Worm (Caenorhabditis elegans): ENCODE results near the gene M01B2.10.
"Not testable (repeated sequence)": the region's sequence is repeated elsewhere in the genome, so short reads cannot be mapped to it uniquely, and the experiment has no call there.

Gene M01B2.10

ce11 chrV:15262336-15262735 is at the start of gene M01B2.10:
TSS of gene M01B2.10 (minus strand) at chrV:15262436.
- TF ChIP-seq him-1, W03F9.2, dao-5 (tag; optimal IDR thresholded peaks at IDR 0.05): not testable (repeated sequence)

- TF ChIP-seq him-1 (tag; optimal IDR thresholded peaks at IDR 0.05) (no peak), dao-5 (tag; optimal IDR thresholded peaks at IDR 0.05) (no peak), W03F9.2 (tag; optimal IDR thresholded peaks at IDR 0.05) (no peak)
These were observed 48.5 kb upstream of the M01B2.10 start, which contains the start of gene irld-62 for ce11 chrV:15310780-15311179. TSS of gene irld-62 (plus strand) at chrV:15311080.

- TF ChIP-seq dao-5 (tag; optimal IDR thresholded peaks at IDR 0.05) = no peak
- no peak for TF ChIP-seq him-1 (tag; optimal IDR thresholded peaks at IDR 0.05)
- no peak for TF ChIP-seq W03F9.2 (tag; optimal IDR thresholded peaks at IDR 0.05)
These were observed 46.8 kb upstream of the M01B2.10 start, which contains the start of gene srz-10 for ce11 chrV:15309011-15309410. TSS of gene srz-10 (minus strand) at chrV:15309098.

- no peak for TF ChIP-seq W03F9.2 (tag; optimal IDR thresholded peaks at IDR 0.05)
- no peak for TF ChIP-seq dao-5 (tag; optimal IDR thresholded peaks at IDR 0.05)
- no peak for TF ChIP-seq him-1 (tag; optimal IDR thresholded peaks at IDR 0.05)
These were observed 44.5 kb upstream of the M01B2.10 start, which contains the start of gene T26H8.4 for ce11 chrV:15306745-15307144. TSS of gene T26H8.4 (minus strand) at chrV:15306845.

ce11 chrV:15305502-15305901 is 43.3 kb upstream of the M01B2.10 start, which contains the start of gene T26H8.5:
TSS of gene T26H8.5 (minus strand) at chrV:15305602.
- TF ChIP-seq him-1 (tag; optimal IDR thresholded peaks at IDR 0.05) (no peak), W03F9.2 (tag; optimal IDR thresholded peaks at IDR 0.05) (no peak), dao-5 (tag; optimal IDR thresholded peaks at IDR 0.05) (no peak)

- no peak for TF ChIP-seq W03F9.2 (tag; optimal IDR thresholded peaks at IDR 0.05)
- TF ChIP-seq dao-5 (tag; optimal IDR thresholded peaks at IDR 0.05) = no peak
- no peak for TF ChIP-seq him-1 (tag; optimal IDR thresholded peaks at IDR 0.05)
These were observed 41.4 kb upstream of the M01B2.10 start, which contains the start of gene srx-48 for ce11 chrV:15303625-15304024. TSS of gene srx-48 (minus strand) at chrV:15303725.

ce11 chrV:15298597-15298996 is 36.4 kb upstream of the M01B2.10 start, which contains the start of gene cpr-3:
TSS of gene cpr-3 (minus strand) at chrV:15298700.
- TF ChIP-seq him-1 (tag; optimal IDR thresholded peaks at IDR 0.05) (no peak), dao-5 (tag; optimal IDR thresholded peaks at IDR 0.05) (no peak), W03F9.2 (tag; optimal IDR thresholded peaks at IDR 0.05) (no peak)

ce11 chrV:15293865-15294264 is 31.6 kb upstream of the M01B2.10 start, which contains the start of gene str-96:
TSS of gene str-96 (minus strand) at chrV:15293965.
- no peak for TF ChIP-seq him-1 (tag; optimal IDR thresholded peaks at IDR 0.05)
- no peak for TF ChIP-seq W03F9.2 (tag; optimal IDR thresholded peaks at IDR 0.05)
- no peak for TF ChIP-seq dao-5 (tag; optimal IDR thresholded peaks at IDR 0.05)

ce11 chrV:15290995-15291394 is 28.8 kb upstream of the M01B2.10 start, which contains the start of gene cyp-34A2:
TSS of gene cyp-34A2 (minus strand) at chrV:15291095.
- no peak for TF ChIP-seq dao-5 (tag; optimal IDR thresholded peaks at IDR 0.05)

- no peak for TF ChIP-seq him-1 (tag; optimal IDR thresholded peaks at IDR 0.05)
- no peak for TF ChIP-seq W03F9.2 (tag; optimal IDR thresholded peaks at IDR 0.05)
- TF ChIP-seq dao-5 (tag; optimal IDR thresholded peaks at IDR 0.05) = no peak
These were observed 25.6 kb upstream of the M01B2.10 start, which contains the start of gene cyp-34A1 for ce11 chrV:15287856-15288255. TSS of gene cyp-34A1 (minus strand) at chrV:15287956.

- TF ChIP-seq W03F9.2 (tag; optimal IDR thresholded peaks at IDR 0.05) = no peak
- TF ChIP-seq dao-5 (tag; optimal IDR thresholded peaks at IDR 0.05) = no peak
- TF ChIP-seq him-1 (tag; optimal IDR thresholded peaks at IDR 0.05) = no peak
These were observed 23.7 kb upstream of the M01B2.10 start for ce11 chrV:15285984-15286383.

- TF ChIP-seq him-1 (tag; optimal IDR thresholded peaks at IDR 0.05) (no peak), W03F9.2 (tag; optimal IDR thresholded peaks at IDR 0.05) (no peak), dao-5 (tag; optimal IDR thresholded peaks at IDR 0.05) (no peak)
These were observed 19.2 kb upstream of the M01B2.10 start, which contains the start of the genes srw-19 and srx-51 for ce11 chrV:15281279-15281949. TSS of gene srw-19 (minus strand) at chrV:15281379. TSS of gene srx-51 (plus strand) at chrV:15281899.

ce11 chrV:15276915-15277314 is 14.7 kb upstream of the M01B2.10 start, which contains the start of gene srw-17:
TSS of gene srw-17 (minus strand) at chrV:15277015.
- no peak for TF ChIP-seq W03F9.2 (tag; optimal IDR thresholded peaks at IDR 0.05)
- no peak for TF ChIP-seq him-1 (tag; optimal IDR thresholded peaks at IDR 0.05)
- no peak for TF ChIP-seq dao-5 (tag; optimal IDR thresholded peaks at IDR 0.05)

- TF ChIP-seq dao-5 (tag; optimal IDR thresholded peaks at IDR 0.05) (no peak), W03F9.2 (tag; optimal IDR thresholded peaks at IDR 0.05) (no peak), him-1 (tag; optimal IDR thresholded peaks at IDR 0.05) (no peak)
These were observed 12.5 kb upstream of the M01B2.10 start, which contains the start of gene srw-16 for ce11 chrV:15274757-15275156. TSS of gene srw-16 (minus strand) at chrV:15274857.

All from whole organism, L4/young adult.